Worm (Caenorhabditis elegans): Measurements from ENCODE around the gene T05C1.2.

T05C1.2 gene

ce11 chrII:4460297-4460696 is 21.6 kb downstream of the T05C1.2 start:
- TF ChIP-seq ets-7 (tag; optimal IDR thresholded peaks at IDR 0.05), result no peak
- TF ChIP-seq hmbx-1 (tag; optimal IDR thresholded peaks at IDR 0.05), result no peak
- no peak for TF ChIP-seq F13C5.2 (tag; optimal IDR thresholded peaks at IDR 0.05)

ce11 chrII:4456024-4456423 is 25.9 kb downstream of the T05C1.2 start:
- TF ChIP-seq ceh-36 (tag; optimal IDR thresholded peaks at IDR 0.05) (no peak), F13C5.2 (tag; optimal IDR thresholded peaks at IDR 0.05) (no peak), ets-7 (tag; optimal IDR thresholded peaks at IDR 0.05) (no peak), ceh-13 (GFP tag; optimal IDR thresholded peaks at IDR 0.05) (no peak), tbx-37 (GFP tag; conservative IDR thresholded peaks at IDR 0.05) (no peak), B0310.2 (tag; optimal IDR thresholded peaks at IDR 0.05) (no peak), pes-1 (GFP tag; IDR thresholded peaks at IDR 0.05) (no peak), hmbx-1 (tag; optimal IDR thresholded peaks at IDR 0.05) (no peak), flt-1 (GFP tag; IDR thresholded peaks at IDR 0.05) (no peak), ama-1 (optimal IDR thresholded peaks at IDR 0.05) (no peak), sea-1 (GFP tag; conservative IDR thresholded peaks at IDR 0.05) (no peak), scrt-1 (GFP tag; IDR thresholded peaks at IDR 0.05) (no peak), hmg-4 (GFP tag; optimal IDR thresholded peaks at IDR 0.05) (no peak), tra-4 (tag; optimal IDR thresholded peaks at IDR 0.05) (no peak), hnd-1 (tag; optimal IDR thresholded peaks at IDR 0.05) (no peak), tbx-11 (GFP tag; IDR thresholded peaks at IDR 0.05) (no peak), aly-1 (tag; optimal IDR thresholded peaks at IDR 0.05) (no peak)

DNA sequence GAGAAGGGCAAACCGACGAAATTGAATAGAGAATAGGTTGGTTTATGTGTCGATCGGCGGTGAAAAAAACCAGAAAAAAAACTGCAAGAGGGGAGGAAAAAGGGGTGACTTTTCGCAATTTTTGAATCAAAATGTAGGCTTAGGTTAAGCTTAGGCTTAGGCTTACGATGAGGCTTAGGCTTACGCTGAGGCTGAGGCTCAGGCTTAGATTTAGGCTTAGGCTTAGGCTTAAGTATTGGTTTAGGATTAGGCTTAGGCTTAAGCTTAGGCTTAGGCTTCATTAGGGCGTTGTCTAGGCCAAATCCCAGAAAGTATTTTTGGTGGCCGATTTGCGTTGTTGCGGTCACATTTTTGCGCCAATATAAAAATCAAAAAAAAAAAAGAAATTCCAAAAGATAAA is 27.1 kb downstream of the T05C1.2 start:
- TF ChIP-seq aly-1 (tag; optimal IDR thresholded peaks at IDR 0.05), result no peak
- peak; percentile 50 for TF ChIP-seq ceh-36 (tag; optimal IDR thresholded peaks at IDR 0.05)

- TF ChIP-seq tbx-11 (GFP tag; IDR thresholded peaks at IDR 0.05) (no peak), scrt-1 (GFP tag; IDR thresholded peaks at IDR 0.05) (no peak), flt-1 (GFP tag; IDR thresholded peaks at IDR 0.05) (no peak), sea-1 (GFP tag; conservative IDR thresholded peaks at IDR 0.05) (no peak), tbx-37 (GFP tag; conservative IDR thresholded peaks at IDR 0.05) (no peak), hmg-4 (GFP tag; optimal IDR thresholded peaks at IDR 0.05) (no peak)
Measured at ce11 chrII:4453453-4453852, 28.5 kb downstream of the T05C1.2 start.

DNA sequence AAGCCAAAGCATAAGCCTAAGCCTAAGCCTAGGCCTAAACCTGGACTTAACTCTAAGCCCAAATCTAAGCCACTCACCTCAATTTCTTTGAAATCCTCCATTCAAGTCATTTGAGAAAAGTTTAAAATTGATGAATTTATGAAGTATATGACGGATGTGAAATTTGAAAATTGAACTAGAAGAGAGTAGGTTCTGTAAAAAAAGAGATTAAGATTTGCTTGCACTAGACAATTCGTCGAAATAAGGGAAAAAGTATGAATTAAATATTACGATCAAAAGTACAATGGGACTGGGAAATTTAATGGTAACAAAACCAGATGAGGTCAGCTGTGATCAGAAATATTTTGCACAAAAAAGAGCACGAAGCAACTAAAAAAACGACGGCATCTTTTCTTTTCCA is 28.9 kb downstream of the T05C1.2 start, which contains the start of gene twk-2:
twk-2 (minus strand) TSS at position 101 of the 400 bp plus-strand sequence.
- TF ChIP-seq tbx-11 (GFP tag; IDR thresholded peaks at IDR 0.05) (no peak), hnd-1 (tag; optimal IDR thresholded peaks at IDR 0.05) (no peak), aly-1 (tag; optimal IDR thresholded peaks at IDR 0.05) (no peak), flt-1 (GFP tag; IDR thresholded peaks at IDR 0.05) (no peak), ama-1 (optimal IDR thresholded peaks at IDR 0.05) (no peak), tbx-37 (GFP tag; conservative IDR thresholded peaks at IDR 0.05) (no peak), ets-7 (tag; optimal IDR thresholded peaks at IDR 0.05) (no peak), hmbx-1 (tag; optimal IDR thresholded peaks at IDR 0.05) (no peak), hmg-4 (GFP tag; optimal IDR thresholded peaks at IDR 0.05) (no peak), ceh-13 (GFP tag; optimal IDR thresholded peaks at IDR 0.05) (no peak), ceh-36 (tag; optimal IDR thresholded peaks at IDR 0.05) (no peak), sea-1 (GFP tag; conservative IDR thresholded peaks at IDR 0.05) (no peak), F13C5.2 (tag; optimal IDR thresholded peaks at IDR 0.05) (no peak), tra-4 (tag; optimal IDR thresholded peaks at IDR 0.05) (no peak), pes-1 (GFP tag; IDR thresholded peaks at IDR 0.05) (no peak), scrt-1 (GFP tag; IDR thresholded peaks at IDR 0.05) (no peak), B0310.2 (tag; optimal IDR thresholded peaks at IDR 0.05) (no peak)

DNA sequence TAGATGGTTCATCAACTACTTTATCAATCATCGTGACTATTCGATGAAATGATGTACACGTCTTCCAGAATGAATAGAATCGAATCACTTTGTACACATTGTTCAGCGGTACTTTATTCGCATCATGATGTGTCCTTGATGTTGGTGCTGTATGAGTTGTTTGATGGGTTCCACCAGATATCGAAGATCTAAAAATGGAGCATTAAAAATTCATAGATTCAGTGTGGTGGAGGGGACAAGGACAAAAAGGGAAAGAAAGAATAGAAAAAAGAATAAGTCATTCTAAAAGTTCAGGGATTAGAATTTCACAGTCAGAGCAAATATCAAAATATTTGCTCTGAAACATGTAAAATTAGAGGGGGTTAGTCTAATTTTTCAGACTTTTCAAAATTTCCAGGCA is 37.1 kb downstream of the T05C1.2 start:
- no peak for TF ChIP-seq flt-1 (GFP tag; IDR thresholded peaks at IDR 0.05)
- no peak for TF ChIP-seq aly-1 (tag; optimal IDR thresholded peaks at IDR 0.05)
- TF ChIP-seq hmg-4 (GFP tag; optimal IDR thresholded peaks at IDR 0.05), result no peak
- no peak for TF ChIP-seq scrt-1 (GFP tag; IDR thresholded peaks at IDR 0.05)
- no peak for TF ChIP-seq tbx-11 (GFP tag; IDR thresholded peaks at IDR 0.05)
- no peak for TF ChIP-seq F13C5.2 (tag; optimal IDR thresholded peaks at IDR 0.05)
- TF ChIP-seq B0310.2 (tag; optimal IDR thresholded peaks at IDR 0.05), result no peak
- TF ChIP-seq pes-1 (GFP tag; IDR thresholded peaks at IDR 0.05), result no peak
- no peak for TF ChIP-seq ama-1 (optimal IDR thresholded peaks at IDR 0.05)
- no peak for TF ChIP-seq tra-4 (tag; optimal IDR thresholded peaks at IDR 0.05)
- no peak for TF ChIP-seq tbx-37 (GFP tag; conservative IDR thresholded peaks at IDR 0.05)

DNA sequence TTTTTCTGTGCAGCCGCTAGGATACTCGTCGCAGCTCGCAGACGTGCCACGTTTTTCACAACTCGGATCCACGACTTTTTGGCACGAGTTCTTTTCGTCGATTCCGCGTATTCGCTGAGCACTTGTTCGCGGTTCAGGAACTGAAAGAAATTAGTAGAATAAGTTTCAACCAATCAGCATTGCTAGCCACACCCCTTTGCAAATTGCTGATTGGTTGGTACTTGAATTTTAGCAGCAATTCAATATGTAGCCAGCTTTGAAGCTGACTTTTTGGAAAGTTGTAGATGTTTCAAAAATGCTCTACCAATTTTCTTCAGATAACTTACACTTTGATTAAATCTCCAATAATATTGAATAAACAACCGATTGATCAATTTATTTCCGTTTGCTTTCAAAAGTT is 40.6 kb downstream of the T05C1.2 start:
- no peak for TF ChIP-seq tbx-37 (GFP tag; conservative IDR thresholded peaks at IDR 0.05)
- no peak for TF ChIP-seq ceh-13 (GFP tag; optimal IDR thresholded peaks at IDR 0.05)
- no peak for TF ChIP-seq ets-7 (tag; optimal IDR thresholded peaks at IDR 0.05)
- no peak for TF ChIP-seq aly-1 (tag; optimal IDR thresholded peaks at IDR 0.05)
- no peak for TF ChIP-seq ama-1 (optimal IDR thresholded peaks at IDR 0.05)
- TF ChIP-seq scrt-1 (GFP tag; IDR thresholded peaks at IDR 0.05), result no peak
- TF ChIP-seq B0310.2 (tag; optimal IDR thresholded peaks at IDR 0.05), result no peak
- TF ChIP-seq pes-1 (GFP tag; IDR thresholded peaks at IDR 0.05), result no peak
- TF ChIP-seq ceh-36 (tag; optimal IDR thresholded peaks at IDR 0.05), result no peak
- TF ChIP-seq F13C5.2 (tag; optimal IDR thresholded peaks at IDR 0.05), result no peak
- no peak for TF ChIP-seq tra-4 (tag; optimal IDR thresholded peaks at IDR 0.05)
- TF ChIP-seq tbx-11 (GFP tag; IDR thresholded peaks at IDR 0.05), result no peak
- no peak for TF ChIP-seq flt-1 (GFP tag; IDR thresholded peaks at IDR 0.05)
- no peak for TF ChIP-seq sea-1 (GFP tag; conservative IDR thresholded peaks at IDR 0.05)
- TF ChIP-seq hmg-4 (GFP tag; optimal IDR thresholded peaks at IDR 0.05), result no peak

DNA sequence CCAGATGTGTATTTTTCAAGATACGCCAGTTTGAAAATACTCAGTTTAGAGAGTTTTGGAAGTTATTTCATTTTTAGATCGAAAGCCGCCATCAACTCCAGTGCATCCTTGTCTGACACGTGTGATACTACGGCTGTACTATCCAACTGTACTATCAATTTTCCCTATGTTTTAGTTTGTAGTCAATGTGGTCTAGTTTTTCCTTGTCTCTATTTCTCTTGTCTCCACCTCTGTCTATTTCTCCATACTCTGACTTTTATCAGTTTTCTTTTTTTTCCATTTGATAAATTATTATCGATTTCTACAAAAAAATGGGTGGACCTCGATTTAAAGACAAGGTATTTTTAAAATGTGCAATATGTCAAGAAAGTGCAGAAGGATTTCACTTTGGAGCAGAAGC is 43.3 kb downstream of the T05C1.2 start, which contains the start of gene nhr-16:
nhr-16 (plus strand) TSS at position 205 of the 400 bp plus-strand sequence.
- TF ChIP-seq B0310.2 (tag; optimal IDR thresholded peaks at IDR 0.05) (no peak), hnd-1 (tag; optimal IDR thresholded peaks at IDR 0.05) (no peak), ets-7 (tag; optimal IDR thresholded peaks at IDR 0.05) (no peak), ama-1 (optimal IDR thresholded peaks at IDR 0.05) (no peak), flt-1 (GFP tag; IDR thresholded peaks at IDR 0.05) (no peak), F13C5.2 (tag; optimal IDR thresholded peaks at IDR 0.05) (no peak), tra-4 (tag; optimal IDR thresholded peaks at IDR 0.05) (no peak), tbx-37 (GFP tag; conservative IDR thresholded peaks at IDR 0.05) (no peak), scrt-1 (GFP tag; IDR thresholded peaks at IDR 0.05) (no peak), tbx-11 (GFP tag; IDR thresholded peaks at IDR 0.05) (no peak), aly-1 (tag; optimal IDR thresholded peaks at IDR 0.05) (no peak), sea-1 (GFP tag; conservative IDR thresholded peaks at IDR 0.05) (no peak), hmg-4 (GFP tag; optimal IDR thresholded peaks at IDR 0.05) (no peak), hmbx-1 (tag; optimal IDR thresholded peaks at IDR 0.05) (no peak), ceh-13 (GFP tag; optimal IDR thresholded peaks at IDR 0.05) (no peak)
